Fruit fly (Drosophila melanogaster): ENCODE results near the gene ATPsynO.
A peak's percentile ranks its signal among the peaks of the same experiment; 100 is the strongest.

ATPsynO gene

DNA sequence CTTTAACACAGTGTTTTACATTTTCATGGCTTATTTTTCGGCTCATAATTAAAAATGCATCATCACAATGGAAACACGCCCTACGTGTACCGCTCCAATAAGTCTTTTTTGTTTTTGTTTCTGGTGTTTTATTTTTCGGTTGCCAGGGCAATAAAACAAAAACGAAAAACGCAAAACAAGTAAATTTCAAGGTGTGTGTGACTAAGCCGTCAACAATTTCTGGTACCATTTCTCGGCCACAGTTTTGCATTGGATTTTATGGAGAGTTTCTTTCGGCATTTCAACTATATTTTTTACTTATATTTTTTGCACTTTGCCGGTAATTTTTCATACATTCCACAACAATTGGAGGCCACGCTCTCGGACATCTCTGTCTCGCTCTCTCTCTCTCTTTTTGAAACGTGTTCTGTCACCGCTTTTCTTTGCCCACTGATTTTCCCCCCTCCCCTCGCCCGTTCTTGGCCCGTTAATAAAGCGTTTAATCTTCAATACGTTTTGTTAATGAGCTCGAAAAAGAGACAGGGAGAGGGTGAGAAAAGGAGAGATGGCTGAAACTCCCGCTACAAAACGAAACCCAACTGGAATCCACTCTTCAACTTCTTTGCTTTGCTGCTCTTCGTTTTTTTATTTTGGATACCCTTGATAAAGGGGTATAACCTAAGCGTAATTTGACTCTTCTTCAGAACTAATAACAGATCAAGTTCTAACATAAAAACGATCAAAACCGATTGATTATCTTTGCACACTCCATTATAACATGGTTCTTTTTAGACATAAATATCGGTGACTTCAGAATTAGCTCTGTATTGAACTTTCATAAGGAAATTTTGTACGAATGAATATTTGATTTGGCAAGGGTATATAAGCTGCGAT is 27.9 kb downstream of the ATPsynO start:
- TF ChIP-seq CG6808 (GFP tag; optimal IDR thresholded peaks at IDR 0.05) (peak; percentile 44), Ets21C (GFP tag; optimal IDR thresholded peaks at IDR 0.05) (peak; percentile 32), Met (GFP tag; optimal IDR thresholded peaks at IDR 0.05) (peak; percentile 68), OdsH (GFP tag; optimal IDR thresholded peaks at IDR 0.05) (no peak), cyc (GFP tag; optimal IDR thresholded peaks at IDR 0.05) (peak; percentile 51), svp (GFP tag) (no peak), Hr39 (GFP tag; optimal IDR thresholded peaks at IDR 0.05) (no peak), CG8119 (GFP tag; IDR thresholded peaks at IDR 0.05) (no peak), Gug (GFP tag; IDR thresholded peaks at IDR 0.05) (no peak), CG6163 (GFP tag; IDR thresholded peaks at IDR 0.05) (peak; percentile 22; the same call in 1 of the 3 replicates), CG6854 (GFP tag; optimal IDR thresholded peaks at IDR 0.05) (no peak), Lpt (GFP tag; optimal IDR thresholded peaks at IDR 0.05) (no peak), fd85E (GFP tag; optimal IDR thresholded peaks at IDR 0.05) (peak; percentile 8), Ets96B (tag; optimal IDR thresholded peaks at IDR 0.05) (no peak), salr (GFP tag; optimal IDR thresholded peaks at IDR 0.05) (no peak), Hr38 (GFP tag; optimal IDR thresholded peaks at IDR 0.05) (no peak), Eip93F (GFP tag; optimal IDR thresholded peaks at IDR 0.05) (peak; percentile 18), CG8632 (GFP tag; optimal IDR thresholded peaks at IDR 0.05) (peak; percentile 6), ss (GFP tag; optimal IDR thresholded peaks at IDR 0.05) (peak in 1 of 2 experiments; percentile 47), net (GFP tag; optimal IDR thresholded peaks at IDR 0.05) (no peak), vri (GFP tag; optimal IDR thresholded peaks at IDR 0.05) (peak; percentile 48), Hr4 (GFP tag; optimal IDR thresholded peaks at IDR 0.05) (no peak), fkh (GFP tag; optimal IDR thresholded peaks at IDR 0.05) (no peak), CG6792 (GFP tag; optimal IDR thresholded peaks at IDR 0.05) (peak; percentile 33), esn (GFP tag; optimal IDR thresholded peaks at IDR 0.05) (peak; percentile 66), achi (GFP tag; optimal IDR thresholded peaks at IDR 0.05) (no peak), CG7368 (GFP tag; optimal IDR thresholded peaks at IDR 0.05) (no peak), fd59A (GFP tag; optimal IDR thresholded peaks at IDR 0.05) (no peak), topi (GFP tag; optimal IDR thresholded peaks at IDR 0.05) (peak; percentile 38), CG11902 (GFP tag; optimal IDR thresholded peaks at IDR 0.05) (peak; percentile 23), pdm3 (GFP tag; optimal IDR thresholded peaks at IDR 0.05) (no peak), CG10669 (GFP tag; optimal IDR thresholded peaks at IDR 0.05) (no peak), acj6 (GFP tag; optimal IDR thresholded peaks at IDR 0.05) (no peak), Sox15 (GFP tag; optimal IDR thresholded peaks at IDR 0.05) (no peak), CG6276 (GFP tag; optimal IDR thresholded peaks at IDR 0.05) (no peak), CG32006 (GFP tag; optimal IDR thresholded peaks at IDR 0.05) (no peak), eg (GFP tag; IDR thresholded peaks at IDR 0.05) (no peak), CG16779 (tag; optimal IDR thresholded peaks at IDR 0.05) (no peak), lz (GFP tag; optimal IDR thresholded peaks at IDR 0.05) (peak; percentile 60), CG11762 (GFP tag; optimal IDR thresholded peaks at IDR 0.05; ENCODE audit: insufficient read depth) (no peak), Eip78C (GFP tag) (peak; percentile 79), CG4318 (GFP tag; optimal IDR thresholded peaks at IDR 0.05) (no peak), Eip75B (GFP tag; optimal IDR thresholded peaks at IDR 0.05) (no peak), dac (GFP tag; optimal IDR thresholded peaks at IDR 0.05) (no peak), CG11294 (GFP tag; IDR thresholded peaks at IDR 0.05) (no peak), CG9139 (GFP tag; optimal IDR thresholded peaks at IDR 0.05) (peak; percentile 1), Sox102F (GFP tag; optimal IDR thresholded peaks at IDR 0.05) (peak; percentile 52), CG15336 (GFP tag; IDR thresholded peaks at IDR 0.05) (no peak), CG3919 (GFP tag; optimal IDR thresholded peaks at IDR 0.05) (no peak), Smox (GFP tag; optimal IDR thresholded peaks at IDR 0.05) (no peak), CG10631 (GFP tag; optimal IDR thresholded peaks at IDR 0.05) (no peak)

Data from whole organism, prepupa.